Fruit fly (Drosophila melanogaster): ENCODE data around the gene Sec15.

The Sec15 gene

DNA sequence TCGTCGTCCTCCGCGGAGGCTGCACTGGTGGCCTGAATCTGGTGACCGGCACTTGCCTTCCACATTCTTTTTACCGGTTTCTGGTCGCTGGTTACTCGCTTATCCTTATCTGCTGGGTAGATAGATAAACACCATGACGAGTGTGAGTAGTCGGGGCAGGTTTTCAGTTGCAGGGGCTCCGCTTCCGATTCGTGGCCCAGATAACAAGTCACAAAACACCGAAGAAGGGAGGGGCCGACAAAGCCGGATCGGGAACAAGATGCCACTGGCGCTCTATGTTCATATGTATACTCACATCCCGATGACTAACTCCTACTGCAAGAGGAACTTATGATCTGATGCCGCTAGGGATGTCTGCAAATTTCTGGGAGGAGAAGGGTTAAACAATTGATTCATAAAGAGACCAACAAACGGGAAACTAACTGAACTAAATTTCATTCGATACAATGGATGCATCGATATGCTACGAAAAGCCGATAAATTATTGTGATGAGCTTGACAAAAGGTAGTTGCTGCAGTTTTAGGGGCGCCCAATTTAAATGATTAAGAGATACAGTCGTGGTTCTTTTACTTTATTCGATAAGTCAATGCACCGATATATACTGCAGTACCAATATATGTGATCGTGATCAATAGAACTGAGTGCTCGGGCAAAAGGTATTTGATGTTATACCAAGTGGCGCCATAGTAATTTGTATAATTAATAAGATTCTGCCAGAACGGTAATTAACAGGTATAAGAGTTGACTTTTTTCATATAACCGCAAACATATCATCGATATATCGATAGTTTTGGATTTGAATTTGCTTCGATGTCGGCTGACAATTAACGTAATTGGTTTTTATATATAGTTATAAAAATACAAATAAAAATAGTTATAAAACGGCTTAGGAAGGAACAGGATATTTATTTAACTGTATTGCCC, 43.5 kb downstream of the Sec15 start, which contains the start of gene Cortactin:
Gene Cortactin (minus strand): TSS at position 472 of the 925 bp plus-strand sequence.
- TF ChIP-seq EcR (GFP tag; optimal IDR thresholded peaks at IDR 0.05) (peak; percentile 41), CG10348 (GFP tag; IDR thresholded peaks at IDR 0.05) (no peak)

DNA sequence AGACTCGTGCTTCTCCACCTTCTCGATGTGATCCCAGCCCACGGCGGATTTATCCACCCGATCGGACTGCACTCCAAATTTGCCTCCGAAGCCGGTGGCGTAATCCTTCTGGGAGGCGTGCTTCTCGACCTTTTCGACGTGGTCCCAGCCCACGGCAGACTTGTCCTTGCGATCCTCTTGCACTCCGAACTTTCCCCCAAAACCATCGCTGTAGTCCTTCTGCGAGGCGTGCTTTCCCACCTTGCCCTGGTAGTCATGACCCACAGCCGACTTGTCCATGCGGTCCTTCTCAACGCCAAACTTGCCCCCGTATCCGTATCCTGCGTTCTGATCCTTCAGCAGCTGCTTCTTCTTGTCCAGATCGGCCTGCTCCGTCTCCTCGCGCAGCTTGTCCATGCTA, 44.3 kb downstream of the Sec15 start:
- TF ChIP-seq CG8159 (tag; optimal IDR thresholded peaks at IDR 0.05), result no peak
- TF ChIP-seq D1 (tag; optimal IDR thresholded peaks at IDR 0.05), result no peak
- no peak for TF ChIP-seq EcR (GFP tag; optimal IDR thresholded peaks at IDR 0.05)
- TF ChIP-seq rn (GFP tag; IDR thresholded peaks at IDR 0.05), result no peak
- no peak for TF ChIP-seq CG32121 (GFP tag; IDR thresholded peaks at IDR 0.05)
- TF ChIP-seq CG17806 (tag; optimal IDR thresholded peaks at IDR 0.05), result no peak
- no peak for TF ChIP-seq CG13204 (GFP tag; optimal IDR thresholded peaks at IDR 0.05)
- TF ChIP-seq CG34367 (tag; optimal IDR thresholded peaks at IDR 0.05), result no peak
- no peak for TF ChIP-seq CG9948 (tag; optimal IDR thresholded peaks at IDR 0.05)
- no peak for TF ChIP-seq CG10348 (GFP tag; IDR thresholded peaks at IDR 0.05)
- TF ChIP-seq gl (tag; optimal IDR thresholded peaks at IDR 0.05), result no peak

- TF ChIP-seq CG15710 (tag; optimal IDR thresholded peaks at IDR 0.05) (no peak), CG32121 (GFP tag; IDR thresholded peaks at IDR 0.05) (no peak), CG4496 (GFP tag; IDR thresholded peaks at IDR 0.05) (peak; percentile 55; the same call in 2 of the 3 replicates), CG12605 (GFP tag; IDR thresholded peaks at IDR 0.05) (0 out of 2 replicates have a peak, but pooled peaks have one; percentile 12), EcR (GFP tag; optimal IDR thresholded peaks at IDR 0.05) (peak; percentile 86), Ets98B (GFP tag; IDR thresholded peaks at IDR 0.05) (peak; percentile 41; the same call in 1 of the 2 replicates)
Measured at dm6 chr3R:21060430-21061245, 47.1 kb downstream of the Sec15 start, which contains the start of gene Mvl. Mvl (minus strand) TSS chr3R:21060800.

DNA sequence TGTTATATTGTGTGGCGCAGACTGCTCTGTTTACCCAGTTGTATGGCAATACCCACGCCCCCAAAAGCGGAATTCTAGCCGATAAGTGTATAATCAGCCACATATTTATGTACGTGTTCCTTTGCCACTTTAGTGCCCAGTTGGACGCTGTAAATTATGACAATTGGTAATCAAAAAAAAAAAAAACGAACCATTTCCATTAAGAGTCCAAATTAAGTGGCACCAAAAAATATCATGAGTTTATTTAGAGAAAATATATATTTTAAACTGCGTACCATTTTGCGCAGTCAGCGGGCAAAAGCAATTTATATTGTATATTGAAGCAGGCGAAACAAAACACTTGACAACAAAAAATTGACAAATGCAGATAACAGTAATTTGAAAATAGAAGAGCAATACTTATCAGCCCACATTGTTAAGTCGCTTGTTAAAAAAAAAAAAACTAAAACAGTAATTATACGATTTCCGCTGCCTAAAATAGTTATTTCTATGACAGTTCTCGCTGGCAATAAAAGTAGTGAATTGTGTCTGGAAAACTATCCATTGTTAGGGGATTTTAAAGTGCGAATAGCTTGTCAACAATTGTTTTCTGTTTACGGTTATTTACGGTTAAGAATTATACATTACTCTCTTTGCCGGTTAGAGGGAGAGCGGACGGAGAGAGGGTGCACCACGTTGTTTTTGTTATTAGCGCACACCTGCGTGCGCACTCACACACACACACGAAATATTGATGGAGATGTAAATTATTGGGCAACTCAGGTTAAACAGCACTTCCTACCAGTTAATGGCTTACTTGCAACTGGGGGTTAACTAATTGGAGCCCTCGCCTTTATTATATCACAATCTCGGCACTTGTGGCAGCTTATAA, 48.1 kb downstream of the Sec15 start:
- TF ChIP-seq EcR (GFP tag; optimal IDR thresholded peaks at IDR 0.05), result no peak
- TF ChIP-seq CG17806 (tag; optimal IDR thresholded peaks at IDR 0.05), result no peak
- no peak for TF ChIP-seq CG34367 (tag; optimal IDR thresholded peaks at IDR 0.05)
- TF ChIP-seq rn (GFP tag; IDR thresholded peaks at IDR 0.05), result no peak

DNA sequence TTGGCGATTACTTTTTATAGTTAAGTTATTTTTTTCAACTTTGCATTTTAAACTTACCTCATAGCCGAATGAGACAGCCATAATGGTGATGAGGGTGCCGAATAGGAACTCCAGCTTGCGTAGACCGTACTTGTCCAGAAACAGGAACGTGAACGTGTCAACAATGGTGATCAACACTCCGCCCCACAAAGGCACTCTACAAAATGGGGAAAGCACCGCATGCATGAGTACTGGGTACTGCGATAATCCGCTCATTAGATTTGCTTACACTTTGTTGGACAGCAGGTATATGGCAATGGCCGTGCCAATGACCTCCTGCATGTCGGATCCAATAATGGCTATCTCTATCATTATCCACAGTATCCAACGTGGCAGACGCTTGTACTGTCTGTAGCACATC, 50.3 kb downstream of the Sec15 start:
- TF ChIP-seq CG10348 (GFP tag; IDR thresholded peaks at IDR 0.05) (no peak), Ets98B (GFP tag; IDR thresholded peaks at IDR 0.05) (no peak), CG34367 (tag; optimal IDR thresholded peaks at IDR 0.05) (no peak), CG9948 (tag; optimal IDR thresholded peaks at IDR 0.05) (no peak), CG15710 (tag; optimal IDR thresholded peaks at IDR 0.05) (no peak), CG8159 (tag; optimal IDR thresholded peaks at IDR 0.05) (no peak), D1 (tag; optimal IDR thresholded peaks at IDR 0.05) (no peak), fd96Ca (GFP tag; IDR thresholded peaks at IDR 0.05) (no peak), gl (tag; optimal IDR thresholded peaks at IDR 0.05) (no peak), Snoo (tag; optimal IDR thresholded peaks at IDR 0.05) (no peak), rn (GFP tag; IDR thresholded peaks at IDR 0.05) (no peak), CG13204 (GFP tag; optimal IDR thresholded peaks at IDR 0.05) (no peak), Pif1B (GFP tag; optimal IDR thresholded peaks at IDR 0.05) (no peak), EcR (GFP tag; optimal IDR thresholded peaks at IDR 0.05) (no peak), CG14655 (GFP tag; optimal IDR thresholded peaks at IDR 0.05) (no peak), CG8301 (tag; optimal IDR thresholded peaks at IDR 0.05) (no peak), CG32121 (GFP tag; IDR thresholded peaks at IDR 0.05) (no peak)

Data from whole organism, pupa.